Worm (Caenorhabditis elegans) whole organism, L1 larva: Measurements from ENCODE around the gene F11C7.2.

ENCODE experiments used
- C34B4.2 ChIP-seq: sonication (generic microtip); optimal IDR thresholded peaks from 2 replicates; lab custom pipeline; 2017; ENCODE audit warnings: mild to moderate bottlenecking, missing genetic modification characterization, missing compliant biosample characterization
- ceh-82 ChIP-seq, 3 experiments: fragments of 150-350 bp in 1 of 3; sonication (generic microtip) in 2 of 3; optimal IDR thresholded peaks; 2 replicates each; lab custom pipeline; 2014 to 2017; ENCODE audit warnings: missing biosample characterization in 3 of 3, missing genetic modification characterization in 3 of 3
- ceh-88 ChIP-seq: fragments of 200-800 bp; sonication (Bioruptor generic); IDR thresholded peaks from 2 replicates; pipeline ENCODE4 v1.3.6; 2022; ENCODE audit warnings: missing genetic modification characterization, missing compliant biosample characterization
- elt-2 ChIP-seq: sonication (generic microtip); optimal IDR thresholded peaks from 2 replicates; lab custom pipeline; 2016; ENCODE audit warnings: missing genetic modification characterization, mild to moderate bottlenecking, inconsistent platforms, missing compliant biosample characterization, missing genetic modification reagents
- elt-3 ChIP-seq, 6 experiments: fragments of 150-350 bp in 1 of 6; sonication (generic microtip); optimal IDR thresholded peaks; 2 replicates each; lab custom pipeline; 2017 to 2018; ENCODE audit warnings: missing biosample characterization in 6 of 6, missing genetic modification characterization in 6 of 6, inconsistent platforms in 1 of 6
- ets-5 ChIP-seq: fragments of 200-800 bp; sonication (Bioruptor generic); IDR thresholded peaks from 2 replicates; pipeline ENCODE4 v1.3.6; 2022; ENCODE audit warnings: missing genetic modification characterization, missing compliant biosample characterization
- fkh-10 ChIP-seq: sonication (generic microtip); optimal IDR thresholded peaks from 2 replicates; lab custom pipeline; 2017; ENCODE audit warnings: missing biosample characterization, missing genetic modification reagents, missing genetic modification characterization
- grh-1 ChIP-seq: fragments of 200-800 bp; sonication (Bioruptor generic); IDR thresholded peaks from 2 replicates; pipeline ENCODE4 v1.3.6; 2022; ENCODE audit warnings: missing genetic modification reagents, missing genetic modification characterization, missing compliant biosample characterization
- hpl-2 ChIP-seq: fragments of 150-350 bp; optimal IDR thresholded peaks from 2 replicates; lab custom pipeline; 2014; ENCODE audit warnings: missing biosample characterization, missing genetic modification reagents, missing genetic modification characterization
- irx-1 ChIP-seq: sonication (generic microtip); optimal IDR thresholded peaks from 2 replicates; lab custom pipeline; 2016; ENCODE audit warnings: missing genetic modification characterization, missing compliant biosample characterization
- isw-1 ChIP-seq: fragments of 200-800 bp; sonication (Bioruptor generic); IDR thresholded peaks from 2 replicates; pipeline ENCODE4 v1.3.6; 2022; ENCODE audit warnings: missing genetic modification characterization, missing compliant biosample characterization
- lin-14 ChIP-seq: fragments of 200-800 bp; sonication (Bioruptor generic); optimal IDR thresholded peaks from 2 replicates; lab custom pipeline; 2018; ENCODE audit warnings: mild to moderate bottlenecking, missing genetic modification characterization, moderate library complexity, missing compliant biosample characterization
- lin-15B ChIP-seq: fragments of 150-350 bp; sonication (generic microtip); optimal IDR thresholded peaks from 3 replicates; lab custom pipeline; 2014; ENCODE audit warnings: missing biosample characterization, missing genetic modification characterization
- lin-35 ChIP-seq, 2 experiments: fragments of 150-350 bp; optimal IDR thresholded peaks; 2 replicates each; lab custom pipeline; 2014; ENCODE audit warnings: missing biosample characterization in 2 of 2, missing genetic modification characterization in 2 of 2, missing genetic modification reagents in 2 of 2
- lir-3 ChIP-seq: sonication (generic microtip); optimal IDR thresholded peaks from 2 replicates; lab custom pipeline; 2016; ENCODE audit warnings: mild to moderate bottlenecking, missing genetic modification characterization, moderate library complexity, missing compliant biosample characterization; ENCODE audit not compliant: poor library complexity
- lsy-2 ChIP-seq, 2 experiments: fragments of 150-350 bp; optimal IDR thresholded peaks; 2 replicates each; lab custom pipeline; 2014; ENCODE audit warnings: missing biosample characterization in 2 of 2, missing genetic modification characterization in 2 of 2
- mab-9 ChIP-seq: fragments of 200-800 bp; sonication (Bioruptor generic); IDR thresholded peaks from 2 replicates; pipeline ENCODE4 v1.3.6; 2022; ENCODE audit warnings: missing genetic modification reagents, missing genetic modification characterization, missing compliant biosample characterization
- mef-2 ChIP-seq: fragments of 150-350 bp; optimal IDR thresholded peaks from 2 replicates; lab custom pipeline; 2014; ENCODE audit warnings: missing biosample characterization, missing genetic modification characterization
- nhr-11 ChIP-seq: fragments of 150-350 bp; optimal IDR thresholded peaks from 2 replicates; lab custom pipeline; 2014; ENCODE audit warnings: missing biosample characterization, missing genetic modification characterization
- nhr-12 ChIP-seq: sonication (generic microtip); optimal IDR thresholded peaks from 2 replicates; lab custom pipeline; 2017; ENCODE audit warnings: missing biosample characterization, missing genetic modification characterization
- nhr-19 ChIP-seq: fragments of 200-800 bp; sonication (Bioruptor generic); conservative IDR thresholded peaks from 2 replicates; pipeline ENCODE4 v1.3.6; 2022; ENCODE audit warnings: missing genetic modification characterization, missing compliant biosample characterization
- nhr-77 ChIP-seq: fragments of 150-350 bp; optimal IDR thresholded peaks from 2 replicates; lab custom pipeline; 2014; ENCODE audit warnings: missing biosample characterization, missing genetic modification characterization
- nhr-85 ChIP-seq: sonication (generic microtip); peaks from one replicate; lab custom pipeline; 2016; ENCODE audit warnings: missing genetic modification characterization, inconsistent platforms, missing compliant biosample characterization
- pag-3 ChIP-seq: sonication (generic microtip); optimal IDR thresholded peaks from 2 replicates; lab custom pipeline; 2017; ENCODE audit warnings: missing genetic modification characterization, mild to moderate bottlenecking, missing compliant biosample characterization, antibody characterized with exemption, borderline replicate concordance; ENCODE audit not compliant: insufficient read depth
- pqm-1 ChIP-seq: sonication (generic microtip); optimal IDR thresholded peaks from 3 replicates; lab custom pipeline; 2017; ENCODE audit warnings: missing biosample characterization, missing genetic modification characterization
- rnt-1 ChIP-seq: sonication (generic microtip); optimal IDR thresholded peaks from 2 replicates; lab custom pipeline; 2016; ENCODE audit warnings: mild to moderate bottlenecking, missing genetic modification characterization, moderate library complexity, missing compliant biosample characterization
- skn-1 ChIP-seq: fragments of 150-350 bp; optimal IDR thresholded peaks from 2 replicates; lab custom pipeline; 2014; ENCODE audit warnings: missing biosample characterization, missing genetic modification characterization
- unc-130 ChIP-seq: fragments of 150-350 bp; optimal IDR thresholded peaks from 2 replicates; lab custom pipeline; 2017; ENCODE audit warnings: missing biosample characterization, missing genetic modification characterization, inconsistent platforms
- xbp-1 ChIP-seq: sonication (generic microtip); optimal IDR thresholded peaks from 2 replicates; lab custom pipeline; 2016; ENCODE audit warnings: missing genetic modification characterization, missing compliant biosample characterization
- zip-4 ChIP-seq: fragments of 200-800 bp; sonication (Bioruptor generic); optimal IDR thresholded peaks from 2 replicates; lab custom pipeline; 2018; ENCODE audit warnings: mild to moderate bottlenecking, missing genetic modification characterization, moderate library complexity, missing compliant biosample characterization

Gene F11C7.2

ce11 chrX:17434234-17434633 is 37.6 kb downstream of the F11C7.2 start, which contains the start of gene fubl-3 (continued):
- TF ChIP-seq lin-35 (GFP tag; optimal IDR thresholded peaks at IDR 0.05; lab: Kevin White, UChicago) (peak in 1 of 2 experiments; percentile 43), xbp-1 (tag; lab: Kevin White, UChicago) (peak; percentile 37), nhr-11 (no peak), lin-14 (GFP tag; lab: Kevin White, UChicago) (peak; percentile 84), unc-130 (tag; lab: Kevin White, UChicago) (peak; percentile 51), isw-1 (GFP tag; lab: Robert Waterston, UW) (no peak), skn-1 (peak; percentile 7), irx-1 (tag; lab: Kevin White, UChicago) (no peak), ceh-82 (tag; optimal IDR thresholded peaks at IDR 0.05; lab: Kevin White, UChicago) (peak in 1 of 3 experiments; percentile 52), nhr-19 (peak; percentile 22)

DNA sequence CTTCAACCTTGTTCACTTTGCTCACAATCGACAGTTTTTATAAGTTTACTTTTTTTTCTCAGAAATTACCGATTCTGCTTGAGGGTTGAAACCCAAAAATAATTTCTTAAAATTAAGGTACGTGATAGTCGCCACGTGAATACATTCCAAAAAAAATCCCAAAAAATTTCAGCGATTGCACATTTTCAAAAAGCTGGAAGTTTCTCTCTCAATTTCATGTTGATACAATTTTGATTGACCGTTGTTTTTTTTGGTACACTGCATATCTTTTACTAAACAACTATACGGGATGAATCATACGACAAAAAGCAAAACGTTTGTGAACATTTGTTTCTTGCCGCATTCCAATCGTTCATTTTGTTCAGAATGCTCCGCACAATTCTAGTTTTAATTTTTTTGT is 41.8 kb downstream of the F11C7.2 start, which contains the start of gene C36E6.8:
Gene C36E6.8, plus strand, starts transcription at position 301 of the 400 bp plus-strand sequence.
- TF ChIP-seq elt-3 (tag; optimal IDR thresholded peaks at IDR 0.05; lab: Kevin White, UChicago) (no peak), lin-15B (no peak), hpl-2 (no peak), ets-5 (GFP tag; lab: Robert Waterston, UW) (no peak), lir-3 (tag; lab: Kevin White, UChicago) (no peak), mef-2 (no peak), lsy-2 (tag; optimal IDR thresholded peaks at IDR 0.05; lab: Kevin White, UChicago) (no peak), nhr-77 (tag; lab: Kevin White, UChicago) (no peak), grh-1 (GFP tag; lab: Robert Waterston, UW) (no peak), pag-3 (tag; lab: Kevin White, UChicago) (no peak), pqm-1 (tag; lab: Kevin White, UChicago) (no peak), ceh-88 (GFP tag; lab: Robert Waterston, UW) (no peak), elt-2 (tag; lab: Kevin White, UChicago) (no peak), C34B4.2 (tag; lab: Kevin White, UChicago) (no peak), zip-4 (no peak), nhr-12 (no peak), nhr-85 (tag; lab: Kevin White, UChicago) (no peak), rnt-1 (tag; lab: Kevin White, UChicago) (no peak), unc-130 (tag; lab: Kevin White, UChicago) (no peak), fkh-10 (no peak)

DNA sequence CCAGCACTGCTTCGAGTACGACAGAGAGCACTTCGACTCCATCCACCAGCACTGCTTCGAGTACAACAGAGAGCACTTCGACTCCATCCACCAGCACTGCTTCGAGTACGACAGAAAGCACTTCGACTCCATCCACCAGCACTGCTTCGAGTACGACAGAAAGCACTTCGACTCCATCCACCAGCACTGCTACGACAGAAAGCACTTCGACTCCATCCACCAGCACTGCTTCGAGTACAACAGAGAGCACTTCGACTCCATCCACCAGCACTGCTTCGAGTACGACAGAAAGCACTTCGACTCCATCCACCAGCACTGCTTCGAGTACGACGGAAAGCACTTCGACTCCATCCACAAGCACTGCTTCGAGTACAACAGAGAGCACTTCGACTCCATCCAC is 45.9 kb downstream of the F11C7.2 start:
- TF ChIP-seq grh-1 (GFP tag; lab: Robert Waterston, UW) (peak; percentile 45; the same call in 1 of the 2 replicates), mab-9 (GFP tag; lab: Robert Waterston, UW) (0 out of 2 replicates have a peak, but pooled peaks have one; percentile 34)
- TF ChIP-seq, all 84 proteins: peak for 2; not testable (repeated sequence) for 82
